Worm (Caenorhabditis elegans) whole organism, L2 larva: ENCODE measurements around the gene ech-6.
A peak's percentile ranks its signal among the peaks of the same experiment; 100 is the strongest.

Experiments used
- C34F6.9 ChIP-seq: fragments of 150-350 bp; optimal IDR thresholded peaks from 2 replicates; lab custom pipeline; 2014; ENCODE audit warnings: missing biosample characterization, missing genetic modification characterization
- F13H6.1 ChIP-seq: sonication (generic microtip); optimal IDR thresholded peaks from 2 replicates; lab custom pipeline; 2016; ENCODE audit warnings: missing genetic modification characterization, missing compliant biosample characterization
- R02D3.7 ChIP-seq: fragments of 150-350 bp; optimal IDR thresholded peaks from 2 replicates; lab custom pipeline; 2014; ENCODE audit warnings: missing biosample characterization, missing genetic modification characterization
- Y55F3AM.14 ChIP-seq: fragments of 200-800 bp; sonication (Bioruptor generic); optimal IDR thresholded peaks from 2 replicates; lab custom pipeline; 2018; ENCODE audit warnings: mild to moderate bottlenecking, missing genetic modification characterization, missing compliant biosample characterization
- ZK546.5 ChIP-seq: sonication (generic microtip); optimal IDR thresholded peaks from 2 replicates; lab custom pipeline; 2017; ENCODE audit warnings: missing biosample characterization, missing genetic modification characterization
- alr-1 ChIP-seq: fragments of 150-350 bp; optimal IDR thresholded peaks from 2 replicates; lab custom pipeline; 2014; ENCODE audit warnings: missing biosample characterization, missing genetic modification characterization
- aly-2 ChIP-seq: fragments of 150-350 bp; optimal IDR thresholded peaks from 2 replicates; lab custom pipeline; 2014; ENCODE audit warnings: missing biosample characterization, missing genetic modification characterization
- ama-1 ChIP-seq: fragments of 150-350 bp; optimal IDR thresholded peaks from 2 replicates; lab custom pipeline; 2018; ENCODE audit warnings: inconsistent platforms
- ceh-16 ChIP-seq: fragments of 150-350 bp; optimal IDR thresholded peaks from 2 replicates; lab custom pipeline; 2014; ENCODE audit warnings: missing biosample characterization, missing genetic modification characterization
- ceh-82 ChIP-seq: fragments of 150-350 bp; optimal IDR thresholded peaks from 2 replicates; lab custom pipeline; 2014; ENCODE audit warnings: missing biosample characterization, missing genetic modification characterization
- crh-2 ChIP-seq: sonication (generic microtip); optimal IDR thresholded peaks from 2 replicates; lab custom pipeline; 2017; ENCODE audit warnings: missing biosample characterization, missing genetic modification characterization
- egl-27 ChIP-seq: sonication (generic microtip); optimal IDR thresholded peaks from 3 replicates; lab custom pipeline; 2017; ENCODE audit warnings: missing biosample characterization, missing genetic modification reagents, missing genetic modification characterization
- elt-3 ChIP-seq: sonication (generic microtip); optimal IDR thresholded peaks from 2 replicates; lab custom pipeline; 2017; ENCODE audit warnings: missing biosample characterization, missing genetic modification characterization
- fos-1 ChIP-seq: fragments of 150-350 bp; optimal IDR thresholded peaks from 2 replicates; lab custom pipeline; 2014; ENCODE audit warnings: missing biosample characterization, missing genetic modification characterization
- gmeb-1 ChIP-seq: fragments of 150-350 bp; optimal IDR thresholded peaks from 2 replicates; lab custom pipeline; 2014; ENCODE audit warnings: missing biosample characterization, missing genetic modification characterization
- lin-11 ChIP-seq: fragments of 150-350 bp; sonication (generic microtip); optimal IDR thresholded peaks from 2 replicates; lab custom pipeline; 2014; ENCODE audit warnings: missing biosample characterization, missing genetic modification characterization, inconsistent platforms, mixed read lengths
- lin-13 ChIP-seq: fragments of 150-350 bp; optimal IDR thresholded peaks from 2 replicates; lab custom pipeline; 2014; ENCODE audit warnings: missing biosample characterization, missing genetic modification reagents, missing genetic modification characterization
- lin-39 ChIP-seq: fragments of 150-350 bp; optimal IDR thresholded peaks from 2 replicates; lab custom pipeline; 2014; ENCODE audit warnings: missing biosample characterization, missing genetic modification reagents, missing genetic modification characterization
- lsy-2 ChIP-seq, 2 experiments: fragments of 150-350 bp in 1 of 2; sonication (generic microtip) in 1 of 2; optimal IDR thresholded peaks; 2 replicates each; lab custom pipeline; 2014 to 2017; ENCODE audit warnings: missing biosample characterization in 2 of 2, missing genetic modification characterization in 2 of 2
- mab-5 ChIP-seq: fragments of 150-350 bp; optimal IDR thresholded peaks from 2 replicates; lab custom pipeline; 2014; ENCODE audit warnings: missing biosample characterization, missing genetic modification characterization
- mdl-1 ChIP-seq, 2 experiments: fragments of 150-350 bp in 1 of 2; sonication (generic microtip) in 1 of 2; optimal IDR thresholded peaks; 2 replicates each; lab custom pipeline; 2017; ENCODE audit warnings: missing biosample characterization in 2 of 2, missing genetic modification characterization in 2 of 2
- nhr-10 ChIP-seq: sonication (generic microtip); optimal IDR thresholded peaks from 2 replicates; lab custom pipeline; 2017; ENCODE audit warnings: missing biosample characterization, missing genetic modification characterization
- nhr-11 ChIP-seq: fragments of 150-350 bp; optimal IDR thresholded peaks from 2 replicates; lab custom pipeline; 2014; ENCODE audit warnings: missing biosample characterization, missing genetic modification characterization
- nhr-12 ChIP-seq: fragments of 150-350 bp; optimal IDR thresholded peaks from 2 replicates; lab custom pipeline; 2014; ENCODE audit warnings: missing biosample characterization, missing genetic modification characterization
- nhr-129 ChIP-seq: fragments of 150-350 bp; optimal IDR thresholded peaks from 2 replicates; lab custom pipeline; 2014; ENCODE audit warnings: missing biosample characterization, missing genetic modification characterization
- nhr-21 ChIP-seq: fragments of 150-350 bp; optimal IDR thresholded peaks from 2 replicates; lab custom pipeline; 2014; ENCODE audit warnings: missing biosample characterization, missing genetic modification characterization
- nhr-23 ChIP-seq: fragments of 150-350 bp; optimal IDR thresholded peaks from 2 replicates; lab custom pipeline; 2014; ENCODE audit warnings: missing biosample characterization, missing genetic modification reagents, missing genetic modification characterization
- nhr-237 ChIP-seq: fragments of 150-350 bp; optimal IDR thresholded peaks from 2 replicates; lab custom pipeline; 2014; ENCODE audit warnings: missing biosample characterization, missing genetic modification characterization
- nhr-25 ChIP-seq: fragments of 150-350 bp; sonication (generic microtip); optimal IDR thresholded peaks from 3 replicates; lab custom pipeline; 2014; ENCODE audit warnings: missing biosample characterization, missing genetic modification characterization
- nhr-6 ChIP-seq: fragments of 150-350 bp; optimal IDR thresholded peaks from 2 replicates; lab custom pipeline; 2014; ENCODE audit warnings: missing biosample characterization, missing genetic modification characterization
- nhr-77 ChIP-seq: fragments of 150-350 bp; optimal IDR thresholded peaks from 2 replicates; lab custom pipeline; 2014; ENCODE audit warnings: missing biosample characterization, missing genetic modification characterization
- peb-1 ChIP-seq: fragments of 150-350 bp; optimal IDR thresholded peaks from 2 replicates; lab custom pipeline; 2014; ENCODE audit warnings: missing biosample characterization, missing genetic modification characterization
- sem-4 ChIP-seq: fragments of 150-350 bp; optimal IDR thresholded peaks from 2 replicates; lab custom pipeline; 2014; ENCODE audit warnings: missing biosample characterization, missing genetic modification reagents, missing genetic modification characterization
- skn-1 ChIP-seq: sonication (generic microtip); optimal IDR thresholded peaks from 2 replicates; lab custom pipeline; 2017; ENCODE audit warnings: missing biosample characterization, missing genetic modification characterization
- sma-3 ChIP-seq: sonication (generic microtip); optimal IDR thresholded peaks from 2 replicates; lab custom pipeline; 2016; ENCODE audit warnings: missing genetic modification reagents, missing genetic modification characterization, missing compliant biosample characterization
- sma-9 ChIP-seq, 2 experiments: fragments of 150-350 bp in 1 of 2; sonication (generic microtip) in 1 of 2; optimal IDR thresholded peaks; 2 replicates each; lab custom pipeline; 2014 to 2016; ENCODE audit warnings: missing genetic modification characterization in 2 of 2, mild to moderate bottlenecking in 1 of 2, missing biosample characterization in 1 of 2, missing compliant biosample characterization in 1 of 2, missing genetic modification reagents in 1 of 2, moderate library complexity in 1 of 2
- snpc-4 ChIP-seq: fragments of 150-350 bp; optimal IDR thresholded peaks from 2 replicates; lab custom pipeline; 2014; ENCODE audit warnings: missing biosample characterization, missing genetic modification characterization
- unc-39 ChIP-seq: fragments of 150-350 bp; optimal IDR thresholded peaks from 2 replicates; lab custom pipeline; 2014; ENCODE audit warnings: missing biosample characterization, missing genetic modification characterization
- unc-55 ChIP-seq: fragments of 150-350 bp; sonication (generic microtip); optimal IDR thresholded peaks from 3 replicates; lab custom pipeline; 2014; ENCODE audit warnings: missing biosample characterization, missing genetic modification reagents, missing genetic modification characterization
- unc-62 ChIP-seq: fragments of 150-350 bp; optimal IDR thresholded peaks from 2 replicates; lab custom pipeline; 2014; ENCODE audit warnings: missing biosample characterization, missing genetic modification reagents, missing genetic modification characterization
- ztf-1 ChIP-seq: fragments of 200-800 bp; sonication (Bioruptor generic); conservative IDR thresholded peaks from 2 replicates; pipeline ENCODE4 v1.3.6; 2022; ENCODE audit warnings: missing genetic modification characterization, missing compliant biosample characterization
- ztf-11 ChIP-seq: sonication (generic microtip); optimal IDR thresholded peaks from 2 replicates; lab custom pipeline; 2017; ENCODE audit warnings: missing biosample characterization, missing genetic modification characterization
- ztf-4 ChIP-seq: fragments of 150-350 bp; optimal IDR thresholded peaks from 2 replicates; lab custom pipeline; 2014; ENCODE audit warnings: missing biosample characterization, missing genetic modification characterization

The ech-6 gene

ce11 chrIII:9727439-9727838 is 25.2 kb downstream of the ech-6 start, which contains the start of gene C07A9.12:
C07A9.12 (minus strand) TSS chrIII:9727539.
- TF ChIP-seq lin-11 (tag; lab: Kevin White, UChicago) = no peak
- TF ChIP-seq lin-13 (GFP tag; lab: Kevin White, UChicago) = no peak
- no peak for TF ChIP-seq unc-39 (tag; lab: Kevin White, UChicago)
- no peak for TF ChIP-seq ama-1 (lab: Kevin White, UChicago)
- no peak for TF ChIP-seq nhr-237
- no peak for TF ChIP-seq egl-27 (tag; lab: Kevin White, UChicago)
- no peak for TF ChIP-seq elt-3
- no peak for TF ChIP-seq nhr-6 (tag; lab: Kevin White, UChicago)
- no peak for TF ChIP-seq nhr-11 (tag; lab: Kevin White, UChicago)
- no peak for TF ChIP-seq nhr-10
- no peak for TF ChIP-seq mab-5
- no peak for TF ChIP-seq nhr-129
- no peak for TF ChIP-seq snpc-4 (tag; lab: Kevin White, UChicago)
- TF ChIP-seq nhr-25 (tag; lab: Kevin White, UChicago) = no peak

DNA sequence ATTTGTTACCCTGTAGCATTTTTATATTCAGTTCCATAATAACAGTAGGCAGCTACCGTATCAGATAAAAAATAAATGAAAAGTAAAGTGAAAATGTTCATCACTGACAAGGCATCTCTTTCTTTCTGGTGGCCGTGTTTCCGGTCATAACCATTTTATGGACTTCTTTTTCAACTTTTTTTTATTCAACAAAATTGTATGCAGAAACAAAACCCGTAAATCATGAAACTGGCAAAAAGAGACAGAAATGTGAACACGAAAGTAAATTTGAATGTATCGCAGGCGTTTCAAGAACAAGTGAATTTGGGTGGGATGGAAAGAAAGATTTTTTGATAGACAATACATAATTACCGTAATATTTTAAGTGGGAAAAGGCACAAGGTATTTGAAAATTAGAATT is 27.6 kb downstream of the ech-6 start, which contains the start of gene clec-162:
TSS of gene clec-162 (minus strand) at position 101 of the 400 bp plus-strand sequence.
- TF ChIP-seq mab-5 (no peak), lin-13 (GFP tag; lab: Kevin White, UChicago) (no peak), lin-39 (no peak), ama-1 (lab: Kevin White, UChicago) (no peak)

- TF ChIP-seq lin-11 (tag; lab: Kevin White, UChicago) (no peak), crh-2 (tag; lab: Kevin White, UChicago) (peak; percentile 60), gmeb-1 (tag; lab: Kevin White, UChicago) (peak; percentile 6), unc-55 (no peak), fos-1 (tag; lab: Kevin White, UChicago) (peak; percentile 86), alr-1 (no peak), nhr-11 (tag; lab: Kevin White, UChicago) (no peak), unc-39 (tag; lab: Kevin White, UChicago) (no peak), sma-9 (GFP tag; optimal IDR thresholded peaks at IDR 0.05; lab: Kevin White, UChicago) (peak; percentile 71), sma-9 (tag; optimal IDR thresholded peaks at IDR 0.05; lab: Kevin White, UChicago) (no peak), F13H6.1 (tag; lab: Kevin White, UChicago) (peak; percentile 23)
Observed at ce11 chrIII:9721991-9722390, 30.7 kb downstream of the ech-6 start.

- no peak for TF ChIP-seq nhr-12 (tag; lab: Kevin White, UChicago)
- TF ChIP-seq ceh-82 = no peak
- no peak for TF ChIP-seq ztf-1 (GFP tag; lab: Robert Waterston, UW)
- no peak for TF ChIP-seq sma-3 (GFP tag; lab: Kevin White, UChicago)
- no peak for TF ChIP-seq R02D3.7
Observed at ce11 chrIII:9720191-9720590, 32.5 kb downstream of the ech-6 start, which contains the start of gene ncx-7. ncx-7 (minus strand) TSS chrIII:9720291.

ce11 chrIII:9717243-9717642 is 35.4 kb downstream of the ech-6 start:
- TF ChIP-seq unc-39 (tag; lab: Kevin White, UChicago) = no peak
- peak; percentile 66 for TF ChIP-seq F13H6.1 (tag; lab: Kevin White, UChicago)
- no peak for TF ChIP-seq sem-4 (tag; lab: Kevin White, UChicago)
- TF ChIP-seq ztf-4 (tag; lab: Kevin White, UChicago) = no peak
- TF ChIP-seq sma-9 (GFP tag; optimal IDR thresholded peaks at IDR 0.05; lab: Kevin White, UChicago) = peak; percentile 90
- TF ChIP-seq sma-9 (tag; optimal IDR thresholded peaks at IDR 0.05; lab: Kevin White, UChicago) = no peak
- peak; percentile 85 for TF ChIP-seq sma-3 (GFP tag; lab: Kevin White, UChicago)
- no peak for TF ChIP-seq skn-1 (tag; lab: Kevin White, UChicago)
- TF ChIP-seq ama-1 (lab: Kevin White, UChicago) = peak; percentile 98
- peak; percentile 41 for TF ChIP-seq ceh-16 (tag; lab: Kevin White, UChicago)
- TF ChIP-seq Y55F3AM.14 (GFP tag; lab: Kevin White, UChicago) = peak; percentile 27
- TF ChIP-seq crh-2 (tag; lab: Kevin White, UChicago) = peak; percentile 58
- TF ChIP-seq lin-11 (tag; lab: Kevin White, UChicago) = peak; percentile 8
- peak; percentile 79 for TF ChIP-seq gmeb-1 (tag; lab: Kevin White, UChicago)
- peak; percentile 58 for TF ChIP-seq fos-1 (tag; lab: Kevin White, UChicago)
- TF ChIP-seq lin-39 = no peak
- TF ChIP-seq nhr-25 (tag; lab: Kevin White, UChicago) = peak; percentile 53
- peak; percentile 30 for TF ChIP-seq nhr-77 (tag; lab: Kevin White, UChicago)
- TF ChIP-seq mdl-1 (tag; optimal IDR thresholded peaks at IDR 0.05; lab: Kevin White, UChicago) = peak in 1 of 2 experiments; percentile 42
- peak; percentile 22 for TF ChIP-seq egl-27 (tag; lab: Kevin White, UChicago)
- TF ChIP-seq ZK546.5 (tag; lab: Kevin White, UChicago) = no peak
- TF ChIP-seq ztf-11 = no peak
- TF ChIP-seq ceh-82 = no peak
- no peak for TF ChIP-seq aly-2 (tag; lab: Kevin White, UChicago)
- peak; percentile 98 for TF ChIP-seq snpc-4 (tag; lab: Kevin White, UChicago)
- TF ChIP-seq unc-62 (GFP tag; lab: Kevin White, UChicago) = no peak
- TF ChIP-seq peb-1 (tag; lab: Kevin White, UChicago) = no peak
- TF ChIP-seq nhr-23 (tag; lab: Kevin White, UChicago) = no peak
- TF ChIP-seq nhr-129 = peak; percentile 10
- no peak for TF ChIP-seq C34F6.9 (tag; lab: Kevin White, UChicago)
- no peak for TF ChIP-seq ztf-1 (GFP tag; lab: Robert Waterston, UW)
- peak; percentile 64 for TF ChIP-seq nhr-21 (tag; lab: Kevin White, UChicago)
- peak; percentile 16 to 68 for TF ChIP-seq lsy-2 (tag; optimal IDR thresholded peaks at IDR 0.05; lab: Kevin White, UChicago)
- TF ChIP-seq, all 48 proteins: peak for 18
